Worm (Caenorhabditis elegans) whole organism, late embryonic: Measurements from ENCODE around the gene F58D12.3.

Experiments
- K09A11.1 ChIP-seq: sonication (generic microtip); optimal IDR thresholded peaks from 2 replicates; lab custom pipeline; 2017; ENCODE audit warnings: antibody characterized with exemption, mild to moderate bottlenecking, missing genetic modification characterization, missing compliant biosample characterization; ENCODE audit not compliant: insufficient read depth
- ceh-2 ChIP-seq: sonication (generic microtip); optimal IDR thresholded peaks from 2 replicates; lab custom pipeline; 2016; ENCODE audit warnings: missing genotype, missing genetic modification characterization, missing compliant biosample characterization
- ceh-22 ChIP-seq: sonication (generic microtip); optimal IDR thresholded peaks from 2 replicates; lab custom pipeline; 2017; ENCODE audit warnings: missing biosample characterization, missing genetic modification characterization
- ceh-34 ChIP-seq: sonication (generic microtip); optimal IDR thresholded peaks from 2 replicates; lab custom pipeline; 2016; ENCODE audit warnings: mild to moderate bottlenecking, missing genetic modification characterization, missing compliant biosample characterization
- hlh-15 ChIP-seq: sonication (generic microtip); optimal IDR thresholded peaks from 2 replicates; lab custom pipeline; 2016; ENCODE audit warnings: missing genetic modification characterization, missing compliant biosample characterization
- hlh-8 ChIP-seq: sonication (generic microtip); optimal IDR thresholded peaks from 2 replicates; lab custom pipeline; 2016; ENCODE audit warnings: missing genotype, missing genetic modification characterization, missing compliant biosample characterization
- nfya-1 ChIP-seq: sonication (generic microtip); optimal IDR thresholded peaks from 2 replicates; lab custom pipeline; 2017; ENCODE audit warnings: missing genetic modification characterization, mild to moderate bottlenecking, missing compliant biosample characterization, antibody characterized with exemption, moderate library complexity
- odd-2 ChIP-seq: sonication (generic microtip); optimal IDR thresholded peaks from 2 replicates; lab custom pipeline; 2017; ENCODE audit warnings: antibody characterized with exemption, mild to moderate bottlenecking, missing genetic modification characterization, missing compliant biosample characterization
- pros-1 ChIP-seq: fragments of 150-350 bp; optimal IDR thresholded peaks from 2 replicates; lab custom pipeline; 2014; ENCODE audit warnings: missing biosample characterization, missing genetic modification reagents, missing genetic modification characterization
- sdc-2 ChIP-seq: sonication (generic microtip); optimal IDR thresholded peaks from 2 replicates; lab custom pipeline; 2016; ENCODE audit warnings: missing genotype, missing genetic modification characterization, missing compliant biosample characterization
- tbx-7 ChIP-seq: sonication (generic microtip); optimal IDR thresholded peaks from 2 replicates; lab custom pipeline; 2016; ENCODE audit warnings: missing genotype, missing genetic modification characterization, missing compliant biosample characterization
- unc-42 ChIP-seq: sonication (generic microtip); optimal IDR thresholded peaks from 2 replicates; lab custom pipeline; 2016; ENCODE audit warnings: missing genotype, missing genetic modification characterization, missing compliant biosample characterization

The F58D12.3 gene

DNA sequence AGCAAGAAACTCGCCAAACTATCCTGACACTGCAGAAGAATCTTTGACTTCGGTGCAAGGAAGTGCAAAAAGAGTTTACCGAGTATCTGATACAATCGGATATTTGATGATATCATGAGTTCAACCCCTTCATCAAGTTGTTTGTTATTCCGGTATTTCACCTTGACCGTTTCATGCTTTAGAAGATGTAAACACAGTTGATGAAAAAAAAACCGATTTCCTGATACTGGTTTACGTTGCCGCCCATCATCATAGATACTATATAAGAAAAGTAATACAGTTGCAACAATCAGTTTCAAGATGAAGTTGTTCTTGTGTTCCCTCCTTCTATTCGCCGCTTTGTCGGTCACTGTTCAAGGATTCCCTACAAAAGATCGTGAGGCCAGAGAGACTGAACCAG lies 49.9 kb downstream of the F58D12.3 start, which contains the start of gene H39E23.3:
Gene H39E23.3, plus strand, starts transcription at position 301 of the 400 bp plus-strand sequence.
- TF ChIP-seq unc-42 (no peak), ceh-34 (no peak), hlh-15 (tag; lab: Kevin White, UChicago) (no peak), hlh-8 (tag; lab: Kevin White, UChicago) (no peak), odd-2 (tag; lab: Kevin White, UChicago) (no peak), pros-1 (tag; lab: Kevin White, UChicago) (no peak)
- TF ChIP-seq, all 69 proteins: peak for 0

DNA sequence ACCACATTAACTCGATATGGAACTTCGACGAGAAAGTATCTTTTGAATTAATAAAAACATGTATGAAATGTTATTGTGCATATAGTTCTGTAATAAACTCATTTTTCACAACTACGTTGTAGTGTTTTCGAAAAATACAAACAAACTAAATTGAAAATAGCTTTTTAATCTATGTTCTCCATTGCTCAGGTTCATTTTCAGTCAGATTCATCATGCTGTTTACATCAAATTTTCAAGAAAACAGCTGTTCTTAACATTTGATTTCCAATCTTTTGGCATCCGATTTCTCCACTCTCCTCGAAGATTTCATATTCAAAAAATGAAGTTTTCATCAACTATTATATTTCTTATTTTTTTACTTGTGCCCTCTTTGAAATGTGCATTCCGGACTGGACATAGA lies 52.4 kb downstream of the F58D12.3 start, which contains the start of gene H39E23.2:
Gene H39E23.2, plus strand, starts transcription at position 301 of the 400 bp plus-strand sequence.
- TF ChIP-seq ceh-2 (tag; lab: Kevin White, UChicago) (no peak), K09A11.1 (tag; lab: Kevin White, UChicago) (no peak), sdc-2 (tag; lab: Kevin White, UChicago) (no peak), nfya-1 (tag; lab: Kevin White, UChicago) (no peak), tbx-7 (tag; lab: Kevin White, UChicago) (no peak), ceh-22 (tag; lab: Kevin White, UChicago) (no peak)
- TF ChIP-seq, all 69 proteins: peak for 0
